Fruit fly (Drosophila melanogaster) whole organism, adult: ENCODE data around the gene CG42675.

Experiments used
- CG11617 ChIP-seq: fragments of 200-800 bp; sonication (Bioruptor generic); optimal IDR thresholded peaks from 2 replicates; lab custom pipeline; 2017; ENCODE audit warnings: mild to moderate bottlenecking, missing biosample characterization, missing genetic modification reagents, missing genetic modification characterization
- CG12768 ChIP-seq: fragments of 200-800 bp; sonication (Bioruptor generic); optimal IDR thresholded peaks from 2 replicates; lab custom pipeline; 2017; ENCODE audit warnings: missing biosample characterization, missing genetic modification characterization, mild to moderate bottlenecking, moderate library complexity, missing genetic modification reagents
- CG5204 ChIP-seq: fragments of 200-800 bp; sonication (Bioruptor generic); optimal IDR thresholded peaks from 2 replicates; lab custom pipeline; 2016; ENCODE audit warnings: missing biosample characterization, missing genetic modification characterization
- Crg-1 ChIP-seq: fragments of 200-800 bp; sonication (Bioruptor generic); optimal IDR thresholded peaks from 2 replicates; lab custom pipeline; 2016; ENCODE audit warnings: missing biosample characterization, missing genetic modification characterization
- bab1 ChIP-seq: fragments of 200-800 bp; sonication (Bioruptor generic); optimal IDR thresholded peaks from 3 replicates; lab custom pipeline; 2019; ENCODE audit warnings: missing biosample characterization, mild to moderate bottlenecking, missing genetic modification characterization, moderate library complexity
- kay ChIP-seq: fragments of 200-800 bp; sonication (Bioruptor generic); peaks from one replicate; lab custom pipeline; 2016; ENCODE audit warnings: missing biosample characterization, missing genetic modification characterization, borderline replicate concordance

DNA sequence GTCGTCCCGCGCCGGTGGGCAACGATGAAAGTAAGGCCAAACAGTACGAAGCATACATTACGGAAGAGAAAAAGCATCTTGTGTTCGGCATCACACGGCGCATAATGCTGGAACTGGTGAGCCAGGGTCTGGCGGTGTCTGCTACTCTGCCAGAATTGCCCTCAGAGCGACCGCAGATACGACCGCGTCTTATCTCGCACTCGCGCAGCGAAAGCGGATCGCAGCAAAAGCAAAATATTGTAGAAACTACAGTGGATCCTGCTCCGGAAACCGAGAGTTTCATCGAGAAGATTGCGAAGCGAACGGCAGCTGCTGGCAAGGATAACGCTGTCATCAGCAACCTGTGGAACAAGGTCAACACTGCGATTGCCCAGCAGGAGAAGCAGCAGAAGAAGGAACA, 15.7 kb upstream of the CG42675 start:
- TF ChIP-seq kay (GFP tag; lab: Kevin White, UChicago) (no peak), Crg-1 (GFP tag; lab: Kevin White, UChicago) (no peak), CG5204 (GFP tag; lab: Kevin White, UChicago) (no peak), bab1 (GFP tag; lab: Kevin White, UChicago) (no peak), CG11617 (GFP tag; lab: Kevin White, UChicago) (no peak), CG12768 (GFP tag; lab: Kevin White, UChicago) (no peak)
